Fruit fly (Drosophila melanogaster): ENCODE data around the gene CG15563.

CG15563 gene

DNA sequence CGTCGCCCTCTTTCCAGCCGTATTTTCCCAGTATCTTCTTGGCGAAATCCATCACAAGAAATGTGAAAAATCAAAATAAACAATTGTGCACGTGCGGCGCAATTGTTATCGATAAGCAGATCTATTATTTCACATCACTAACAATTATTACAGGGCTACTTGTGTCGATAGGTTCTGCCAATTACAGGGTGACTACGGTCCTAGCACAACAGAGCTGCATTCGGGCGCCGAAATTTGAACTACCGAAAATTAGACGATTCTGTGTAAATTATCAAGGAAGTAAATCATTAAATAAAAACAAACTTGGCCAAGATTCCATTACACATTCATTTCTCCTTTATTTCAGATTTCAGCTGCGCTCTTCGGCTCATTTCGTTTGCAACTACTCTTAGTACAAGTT lies 16.3 kb downstream of the CG15563 start, which contains the start of gene CG15561 (continued):
- TF ChIP-seq HHEX (GFP tag; optimal IDR thresholded peaks at IDR 0.05) (peak; percentile 23), Lhr (GFP tag; optimal IDR thresholded peaks at IDR 0.05) (peak; percentile 45), CG15601 (tag; optimal IDR thresholded peaks at IDR 0.05) (no peak), CG31441 (GFP tag; IDR thresholded peaks at IDR 0.05) (no peak), CG10267 (tag; optimal IDR thresholded peaks at IDR 0.05) (peak; percentile 49), CG9797 (GFP tag; optimal IDR thresholded peaks at IDR 0.05) (peak; percentile 50), pnt (GFP tag; optimal IDR thresholded peaks at IDR 0.05) (no peak), CG7786 (GFP tag; optimal IDR thresholded peaks at IDR 0.05) (peak; percentile 32), unpg (GFP tag; optimal IDR thresholded peaks at IDR 0.05) (no peak), CG16815 (GFP tag; optimal IDR thresholded peaks at IDR 0.05) (no peak), Oli (tag; optimal IDR thresholded peaks at IDR 0.05) (no peak), Xbp1 (GFP tag; optimal IDR thresholded peaks at IDR 0.05) (peak; percentile 30), salm (tag; optimal IDR thresholded peaks at IDR 0.05) (peak; percentile 35), lmd (GFP tag; IDR thresholded peaks at IDR 0.05) (no peak), cwo (GFP tag; optimal IDR thresholded peaks at IDR 0.05) (peak; percentile 95), Hey (tag; optimal IDR thresholded peaks at IDR 0.05) (peak; percentile 6), CG11696 (GFP tag; IDR thresholded peaks at IDR 0.05) (no peak), Deaf1 (tag; optimal IDR thresholded peaks at IDR 0.05) (no peak), CG7556 (GFP tag; optimal IDR thresholded peaks at IDR 0.05) (no peak), CG17802 (tag; optimal IDR thresholded peaks at IDR 0.05) (peak; percentile 32), CG43689 (GFP tag; IDR thresholded peaks at IDR 0.05) (no peak), ab (GFP tag; optimal IDR thresholded peaks at IDR 0.05) (no peak), CkIIα-i1 (GFP tag; IDR thresholded peaks at IDR 0.05) (no peak), CG8388 (GFP tag; optimal IDR thresholded peaks at IDR 0.05) (no peak), Doc3 (GFP tag; IDR thresholded peaks at IDR 0.05; ENCODE audit: partially characterized antibody) (no peak), PHDP (tag; optimal IDR thresholded peaks at IDR 0.05) (no peak), CG4282 (GFP tag; optimal IDR thresholded peaks at IDR 0.05) (no peak), CG18476 (GFP tag; optimal IDR thresholded peaks at IDR 0.05) (no peak), sna (GFP tag; IDR thresholded peaks at IDR 0.05; ENCODE audit: partially characterized antibody) (no peak), H15 (GFP tag; IDR thresholded peaks at IDR 0.05) (no peak), pan (optimal IDR thresholded peaks at IDR 0.05) (no peak), pan (GFP tag; optimal IDR thresholded peaks at IDR 0.05 in 1 of 2, IDR thresholded peaks at IDR 0.05 in 1 of 2) (no peak), tup (GFP tag; optimal IDR thresholded peaks at IDR 0.05) (no peak), seq (GFP tag; IDR thresholded peaks at IDR 0.05) (no peak), Ravus (GFP tag; IDR thresholded peaks at IDR 0.05) (no peak), tio (GFP tag; optimal IDR thresholded peaks at IDR 0.05) (no peak), CG9876 (GFP tag; optimal IDR thresholded peaks at IDR 0.05) (peak; percentile 27), CG32772 (GFP tag; IDR thresholded peaks at IDR 0.05) (no peak), lola (GFP tag; optimal IDR thresholded peaks at IDR 0.05) (no peak), stc (GFP tag; IDR thresholded peaks at IDR 0.05) (no peak), CG2199 (GFP tag; IDR thresholded peaks at IDR 0.05) (no peak), CG12769 (tag; optimal IDR thresholded peaks at IDR 0.05) (no peak), Atf3 (GFP tag; optimal IDR thresholded peaks at IDR 0.05) (no peak), Med (GFP tag) (peak; percentile 94), CG7928 (GFP tag; optimal IDR thresholded peaks at IDR 0.05) (peak; percentile 69), CG33557 (GFP tag; optimal IDR thresholded peaks at IDR 0.05) (peak; percentile 66), Atf6 (GFP tag; IDR thresholded peaks at IDR 0.05) (no peak), HLH54F (GFP tag; optimal IDR thresholded peaks at IDR 0.05) (peak; percentile 46), gfzf (GFP tag; optimal IDR thresholded peaks at IDR 0.05) (peak; percentile 42), ssp (GFP tag; IDR thresholded peaks at IDR 0.05) (no peak), peb (GFP tag; IDR thresholded peaks at IDR 0.05) (no peak), slou (GFP tag; optimal IDR thresholded peaks at IDR 0.05) (no peak)

All from whole organism, embryonic.